Fruit fly (Drosophila melanogaster): Measurements from ENCODE around the gene CG43293.
"Not testable (repeated sequence)": the region's sequence is repeated elsewhere in the genome, so short reads cannot be mapped to it uniquely, and the experiment has no call there.

- not testable (repeated sequence) for TF ChIP-seq kay (GFP tag; ENCODE audit: borderline replicate concordance); CG12768 (GFP tag; optimal IDR thresholded peaks at IDR 0.05); Hr96 (GFP tag; optimal IDR thresholded peaks at IDR 0.05); pad (GFP tag; optimal IDR thresholded peaks at IDR 0.05); tj (GFP tag; optimal IDR thresholded peaks at IDR 0.05); toe (GFP tag; optimal IDR thresholded peaks at IDR 0.05); Mnt (GFP tag; optimal IDR thresholded peaks at IDR 0.05); Crg-1 (GFP tag; optimal IDR thresholded peaks at IDR 0.05)
These were observed 37.1 kb upstream of the CG43293 start, which contains the start of gene Cpr65Ax1 for dm6 chr3L:6147887-6148286.

All from whole organism, adult.